Worm (Caenorhabditis elegans) whole organism, L2 larva: ENCODE measurements around the gene lgc-57.

Experiments
- C34F6.9 ChIP-seq: fragments of 150-350 bp; optimal IDR thresholded peaks from 2 replicates; lab custom pipeline; 2014; ENCODE audit warnings: missing biosample characterization, missing genetic modification characterization
- R02D3.7 ChIP-seq: fragments of 150-350 bp; optimal IDR thresholded peaks from 2 replicates; lab custom pipeline; 2014; ENCODE audit warnings: missing biosample characterization, missing genetic modification characterization
- Y55F3AM.14 ChIP-seq: fragments of 200-800 bp; sonication (Bioruptor generic); optimal IDR thresholded peaks from 2 replicates; lab custom pipeline; 2018; ENCODE audit warnings: mild to moderate bottlenecking, missing genetic modification characterization, missing compliant biosample characterization
- ZK546.5 ChIP-seq: sonication (generic microtip); optimal IDR thresholded peaks from 2 replicates; lab custom pipeline; 2017; ENCODE audit warnings: missing biosample characterization, missing genetic modification characterization
- alr-1 ChIP-seq: fragments of 150-350 bp; optimal IDR thresholded peaks from 2 replicates; lab custom pipeline; 2014; ENCODE audit warnings: missing biosample characterization, missing genetic modification characterization
- blmp-1 ChIP-seq: sonication (generic microtip); optimal IDR thresholded peaks from 2 replicates; lab custom pipeline; 2017; ENCODE audit warnings: missing genetic modification characterization, mild to moderate bottlenecking, missing compliant biosample characterization, antibody characterized with exemption, moderate library complexity; ENCODE audit not compliant: insufficient read depth
- ceh-82 ChIP-seq: fragments of 150-350 bp; optimal IDR thresholded peaks from 2 replicates; lab custom pipeline; 2014; ENCODE audit warnings: missing biosample characterization, missing genetic modification characterization
- crh-2 ChIP-seq: sonication (generic microtip); optimal IDR thresholded peaks from 2 replicates; lab custom pipeline; 2017; ENCODE audit warnings: missing biosample characterization, missing genetic modification characterization
- dmd-4 ChIP-seq: sonication (generic microtip); optimal IDR thresholded peaks from 2 replicates; lab custom pipeline; 2017; ENCODE audit warnings: missing biosample characterization, missing genetic modification characterization
- elt-1 ChIP-seq: fragments of 150-350 bp; optimal IDR thresholded peaks from 2 replicates; lab custom pipeline; 2014; ENCODE audit warnings: missing biosample characterization, missing genetic modification characterization
- gmeb-1 ChIP-seq: fragments of 150-350 bp; optimal IDR thresholded peaks from 2 replicates; lab custom pipeline; 2014; ENCODE audit warnings: missing biosample characterization, missing genetic modification characterization
- lin-11 ChIP-seq: fragments of 150-350 bp; sonication (generic microtip); optimal IDR thresholded peaks from 2 replicates; lab custom pipeline; 2014; ENCODE audit warnings: missing biosample characterization, missing genetic modification characterization, inconsistent platforms, mixed read lengths
- lin-39 ChIP-seq: fragments of 150-350 bp; optimal IDR thresholded peaks from 2 replicates; lab custom pipeline; 2014; ENCODE audit warnings: missing biosample characterization, missing genetic modification reagents, missing genetic modification characterization
- mab-5 ChIP-seq: fragments of 150-350 bp; optimal IDR thresholded peaks from 2 replicates; lab custom pipeline; 2014; ENCODE audit warnings: missing biosample characterization, missing genetic modification characterization
- mbf-1 ChIP-seq: sonication (generic microtip); optimal IDR thresholded peaks from 2 replicates; lab custom pipeline; 2017; ENCODE audit warnings: missing biosample characterization, missing genetic modification characterization
- mdl-1 ChIP-seq, 2 experiments: fragments of 150-350 bp in 1 of 2; sonication (generic microtip) in 1 of 2; optimal IDR thresholded peaks; 2 replicates each; lab custom pipeline; 2017; ENCODE audit warnings: missing biosample characterization in 2 of 2, missing genetic modification characterization in 2 of 2
- nhr-10 ChIP-seq: sonication (generic microtip); optimal IDR thresholded peaks from 2 replicates; lab custom pipeline; 2017; ENCODE audit warnings: missing biosample characterization, missing genetic modification characterization
- nhr-11 ChIP-seq: fragments of 150-350 bp; optimal IDR thresholded peaks from 2 replicates; lab custom pipeline; 2014; ENCODE audit warnings: missing biosample characterization, missing genetic modification characterization
- nhr-12 ChIP-seq: fragments of 150-350 bp; optimal IDR thresholded peaks from 2 replicates; lab custom pipeline; 2014; ENCODE audit warnings: missing biosample characterization, missing genetic modification characterization
- nhr-129 ChIP-seq: fragments of 150-350 bp; optimal IDR thresholded peaks from 2 replicates; lab custom pipeline; 2014; ENCODE audit warnings: missing biosample characterization, missing genetic modification characterization
- nhr-21 ChIP-seq: fragments of 150-350 bp; optimal IDR thresholded peaks from 2 replicates; lab custom pipeline; 2014; ENCODE audit warnings: missing biosample characterization, missing genetic modification characterization
- nhr-23 ChIP-seq: fragments of 150-350 bp; optimal IDR thresholded peaks from 2 replicates; lab custom pipeline; 2014; ENCODE audit warnings: missing biosample characterization, missing genetic modification reagents, missing genetic modification characterization
- nhr-237 ChIP-seq: fragments of 150-350 bp; optimal IDR thresholded peaks from 2 replicates; lab custom pipeline; 2014; ENCODE audit warnings: missing biosample characterization, missing genetic modification characterization
- nhr-25 ChIP-seq: fragments of 150-350 bp; sonication (generic microtip); optimal IDR thresholded peaks from 3 replicates; lab custom pipeline; 2014; ENCODE audit warnings: missing biosample characterization, missing genetic modification characterization
- nhr-6 ChIP-seq: fragments of 150-350 bp; optimal IDR thresholded peaks from 2 replicates; lab custom pipeline; 2014; ENCODE audit warnings: missing biosample characterization, missing genetic modification characterization
- nhr-77 ChIP-seq: fragments of 150-350 bp; optimal IDR thresholded peaks from 2 replicates; lab custom pipeline; 2014; ENCODE audit warnings: missing biosample characterization, missing genetic modification characterization
- peb-1 ChIP-seq: fragments of 150-350 bp; optimal IDR thresholded peaks from 2 replicates; lab custom pipeline; 2014; ENCODE audit warnings: missing biosample characterization, missing genetic modification characterization
- skn-1 ChIP-seq: sonication (generic microtip); optimal IDR thresholded peaks from 2 replicates; lab custom pipeline; 2017; ENCODE audit warnings: missing biosample characterization, missing genetic modification characterization
- sma-9 ChIP-seq, 2 experiments: fragments of 150-350 bp in 1 of 2; sonication (generic microtip) in 1 of 2; optimal IDR thresholded peaks; 2 replicates each; lab custom pipeline; 2014 to 2016; ENCODE audit warnings: missing genetic modification characterization in 2 of 2, mild to moderate bottlenecking in 1 of 2, missing biosample characterization in 1 of 2, missing compliant biosample characterization in 1 of 2, missing genetic modification reagents in 1 of 2, moderate library complexity in 1 of 2
- snpc-4 ChIP-seq: fragments of 150-350 bp; optimal IDR thresholded peaks from 2 replicates; lab custom pipeline; 2014; ENCODE audit warnings: missing biosample characterization, missing genetic modification characterization
- unc-39 ChIP-seq: fragments of 150-350 bp; optimal IDR thresholded peaks from 2 replicates; lab custom pipeline; 2014; ENCODE audit warnings: missing biosample characterization, missing genetic modification characterization
- unc-55 ChIP-seq: fragments of 150-350 bp; sonication (generic microtip); optimal IDR thresholded peaks from 3 replicates; lab custom pipeline; 2014; ENCODE audit warnings: missing biosample characterization, missing genetic modification reagents, missing genetic modification characterization
- ztf-1 ChIP-seq: fragments of 200-800 bp; sonication (Bioruptor generic); conservative IDR thresholded peaks from 2 replicates; pipeline ENCODE4 v1.3.6; 2022; ENCODE audit warnings: missing genetic modification characterization, missing compliant biosample characterization
- ztf-11 ChIP-seq: sonication (generic microtip); optimal IDR thresholded peaks from 2 replicates; lab custom pipeline; 2017; ENCODE audit warnings: missing biosample characterization, missing genetic modification characterization
- ztf-4 ChIP-seq: fragments of 150-350 bp; optimal IDR thresholded peaks from 2 replicates; lab custom pipeline; 2014; ENCODE audit warnings: missing biosample characterization, missing genetic modification characterization

The lgc-57 gene

ce11 chrII:10717124-10717523 is 22.3 kb downstream of the lgc-57 start, which contains the start of gene C09G5.13:
Gene C09G5.13 (plus strand): TSS chrII:10717424.
- TF ChIP-seq ztf-11 (tag; lab: Kevin White, UChicago): no peak
- TF ChIP-seq peb-1 (tag; lab: Kevin White, UChicago): no peak
- TF ChIP-seq Y55F3AM.14 (GFP tag; lab: Kevin White, UChicago): no peak
- TF ChIP-seq nhr-129 (tag; lab: Kevin White, UChicago): no peak
- no peak for TF ChIP-seq ZK546.5 (tag; lab: Kevin White, UChicago)
- TF ChIP-seq nhr-77 (tag; lab: Kevin White, UChicago): no peak
- TF ChIP-seq unc-39 (tag; lab: Kevin White, UChicago): no peak
- no peak for TF ChIP-seq nhr-10 (tag; lab: Kevin White, UChicago)
- no peak for TF ChIP-seq C34F6.9 (tag; lab: Kevin White, UChicago)
- TF ChIP-seq dmd-4: no peak
- TF ChIP-seq R02D3.7 (tag; lab: Kevin White, UChicago): no peak
- no peak for TF ChIP-seq nhr-11 (tag; lab: Kevin White, UChicago)

- TF ChIP-seq nhr-12 (tag; lab: Kevin White, UChicago) (no peak), gmeb-1 (tag; lab: Kevin White, UChicago) (no peak), alr-1 (no peak), nhr-10 (tag; lab: Kevin White, UChicago) (no peak), unc-39 (tag; lab: Kevin White, UChicago) (no peak), lin-39 (tag; lab: Kevin White, UChicago) (no peak), nhr-129 (tag; lab: Kevin White, UChicago) (no peak), crh-2 (no peak)
Measured at ce11 chrII:10719931-10720330, 25.1 kb downstream of the lgc-57 start, which contains the start of gene mks-5. Gene mks-5 (plus strand): TSS chrII:10720231.

- TF ChIP-seq C34F6.9 (tag; lab: Kevin White, UChicago) (no peak), peb-1 (tag; lab: Kevin White, UChicago) (no peak), nhr-6 (tag; lab: Kevin White, UChicago) (no peak), nhr-10 (tag; lab: Kevin White, UChicago) (no peak), unc-55 (no peak), nhr-129 (tag; lab: Kevin White, UChicago) (no peak), nhr-237 (no peak), unc-39 (tag; lab: Kevin White, UChicago) (no peak), nhr-23 (tag; lab: Kevin White, UChicago) (no peak), alr-1 (no peak), blmp-1 (tag; lab: Kevin White, UChicago) (no peak), ceh-82 (no peak), nhr-25 (tag; lab: Kevin White, UChicago) (no peak), mbf-1 (no peak), ztf-4 (tag; lab: Kevin White, UChicago) (no peak), ZK546.5 (tag; lab: Kevin White, UChicago) (no peak), ztf-11 (tag; lab: Kevin White, UChicago) (no peak), mdl-1 (tag; optimal IDR thresholded peaks at IDR 0.05; lab: Kevin White, UChicago) (no peak)
Measured at ce11 chrII:10723069-10723468, 28.3 kb downstream of the lgc-57 start, which contains the start of gene C09G5.14. Gene C09G5.14 (minus strand): TSS chrII:10723169.

- no peak for TF ChIP-seq skn-1
- no peak for TF ChIP-seq Y55F3AM.14 (GFP tag; lab: Kevin White, UChicago)
- no peak for TF ChIP-seq ztf-1
- TF ChIP-seq ztf-11 (tag; lab: Kevin White, UChicago): no peak
- TF ChIP-seq ZK546.5 (tag; lab: Kevin White, UChicago): no peak
- no peak for TF ChIP-seq blmp-1 (tag; lab: Kevin White, UChicago)
- peak; percentile 43 for TF ChIP-seq sma-9 (GFP tag; optimal IDR thresholded peaks at IDR 0.05; lab: Kevin White, UChicago)
- no peak for TF ChIP-seq sma-9 (tag; optimal IDR thresholded peaks at IDR 0.05; lab: Kevin White, UChicago)
- no peak for TF ChIP-seq elt-1
- no peak for TF ChIP-seq alr-1
- TF ChIP-seq snpc-4 (tag; lab: Kevin White, UChicago): no peak
- TF ChIP-seq lin-11 (tag; lab: Kevin White, UChicago): no peak
- TF ChIP-seq nhr-237: no peak
- no peak for TF ChIP-seq mab-5 (tag; lab: Kevin White, UChicago)
- peak; percentile 28 for TF ChIP-seq nhr-21 (tag; lab: Kevin White, UChicago)
- no peak for TF ChIP-seq ceh-82
- no peak for TF ChIP-seq crh-2
Measured at ce11 chrII:10730702-10731101, 35.9 kb downstream of the lgc-57 start.
